Worm (Caenorhabditis elegans) whole organism, early embryonic: ENCODE results near the gene spp-1.

Source experiments
- B0310.2 ChIP-seq: sonication (generic microtip); optimal IDR thresholded peaks from 2 replicates; lab custom pipeline; 2016; ENCODE audit warnings: mild to moderate bottlenecking, missing genetic modification characterization, missing compliant biosample characterization
- F13C5.2 ChIP-seq: sonication (generic microtip); optimal IDR thresholded peaks from 2 replicates; lab custom pipeline; 2017; ENCODE audit warnings: mild to moderate bottlenecking, missing genetic modification characterization, inconsistent platforms, missing compliant biosample characterization
- aly-1 ChIP-seq: sonication (generic microtip); optimal IDR thresholded peaks from 2 replicates; lab custom pipeline; 2016; ENCODE audit warnings: missing genetic modification characterization, missing compliant biosample characterization
- ama-1 ChIP-seq: fragments of 150-350 bp; optimal IDR thresholded peaks from 2 replicates; lab custom pipeline; 2014
- ceh-13 ChIP-seq: fragments of 200-800 bp; sonication (Bioruptor generic); optimal IDR thresholded peaks from 2 replicates; lab custom pipeline; 2018; ENCODE audit warnings: mild to moderate bottlenecking, missing genetic modification characterization, missing compliant biosample characterization
- ceh-36 ChIP-seq: sonication (generic microtip); optimal IDR thresholded peaks from 2 replicates; lab custom pipeline; 2016; ENCODE audit warnings: missing genetic modification characterization, inconsistent platforms, missing compliant biosample characterization
- ets-7 ChIP-seq: sonication (generic microtip); optimal IDR thresholded peaks from 2 replicates; lab custom pipeline; 2016; ENCODE audit warnings: missing genotype, missing genetic modification characterization, missing compliant biosample characterization
- flt-1 ChIP-seq: fragments of 200-800 bp; sonication (Bioruptor generic); IDR thresholded peaks from 2 replicates; pipeline ENCODE4 v1.3.6; 2022; ENCODE audit warnings: missing genetic modification characterization, missing compliant biosample characterization
- hmg-4 ChIP-seq: fragments of 200-800 bp; sonication (Bioruptor generic); optimal IDR thresholded peaks from 2 replicates; lab custom pipeline; 2018; ENCODE audit warnings: mild to moderate bottlenecking, missing genetic modification characterization, missing compliant biosample characterization
- hnd-1 ChIP-seq: sonication (generic microtip); optimal IDR thresholded peaks from 2 replicates; lab custom pipeline; 2016; ENCODE audit warnings: missing genetic modification characterization, missing compliant biosample characterization
- pes-1 ChIP-seq: fragments of 200-800 bp; sonication (Bioruptor generic); IDR thresholded peaks from 2 replicates; pipeline ENCODE4 v1.3.6; 2022; ENCODE audit warnings: missing genetic modification reagents, missing genetic modification characterization, missing compliant biosample characterization
- scrt-1 ChIP-seq: fragments of 200-800 bp; sonication (Bioruptor generic); IDR thresholded peaks from 2 replicates; pipeline ENCODE4 v1.3.6; 2022; ENCODE audit warnings: missing genetic modification characterization, missing compliant biosample characterization
- sea-1 ChIP-seq: fragments of 200-800 bp; sonication (Bioruptor generic); conservative IDR thresholded peaks from 2 replicates; pipeline ENCODE4 v1.3.6; 2022; ENCODE audit warnings: missing genetic modification characterization, missing compliant biosample characterization
- tbx-11 ChIP-seq: fragments of 200-800 bp; sonication (Bioruptor generic); IDR thresholded peaks from 2 replicates; pipeline ENCODE4 v1.3.6; 2022; ENCODE audit warnings: missing genetic modification characterization, missing compliant biosample characterization
- tbx-37 ChIP-seq: fragments of 200-800 bp; sonication (Bioruptor generic); conservative IDR thresholded peaks from 2 replicates; pipeline ENCODE4 v1.3.6; 2022; ENCODE audit warnings: missing genetic modification reagents, missing genetic modification characterization, missing compliant biosample characterization
- tra-4 ChIP-seq: sonication (generic microtip); optimal IDR thresholded peaks from 2 replicates; lab custom pipeline; 2017; ENCODE audit warnings: missing genetic modification characterization, missing compliant biosample characterization

spp-1 gene

ce11 chrIII:10320788-10321187, 34.7 kb downstream of the spp-1 start, which contains the start of gene sas-7:
Gene sas-7, plus strand, starts transcription at chrIII:10321019.
- TF ChIP-seq sea-1 (GFP tag; lab: Robert Waterston, UW) (no peak), hnd-1 (no peak), aly-1 (tag; lab: Kevin White, UChicago) (no peak), ceh-13 (GFP tag; lab: Kevin White, UChicago) (no peak), F13C5.2 (tag; lab: Kevin White, UChicago) (no peak), pes-1 (GFP tag; lab: Robert Waterston, UW) (no peak), tbx-37 (GFP tag; lab: Robert Waterston, UW) (no peak), flt-1 (GFP tag; lab: Robert Waterston, UW) (no peak), ceh-36 (tag; lab: Kevin White, UChicago) (no peak), hmg-4 (GFP tag; lab: Kevin White, UChicago) (no peak)

- no peak for TF ChIP-seq ceh-13 (GFP tag; lab: Kevin White, UChicago)
- TF ChIP-seq ceh-36 (tag; lab: Kevin White, UChicago): no peak
- TF ChIP-seq tra-4 (tag; lab: Kevin White, UChicago): no peak
Measured at ce11 chrIII:10318755-10319154, 36.7 kb downstream of the spp-1 start, which contains the start of gene unc-69. Gene unc-69, plus strand, starts transcription at chrIII:10318939.

- TF ChIP-seq flt-1 (GFP tag; lab: Robert Waterston, UW) (no peak), scrt-1 (GFP tag; lab: Robert Waterston, UW) (no peak), ets-7 (tag; lab: Kevin White, UChicago) (no peak), pes-1 (GFP tag; lab: Robert Waterston, UW) (no peak), F13C5.2 (tag; lab: Kevin White, UChicago) (no peak)
Measured at ce11 chrIII:10318062-10318609, 37.3 kb downstream of the spp-1 start, which contains the start of the genes unc-50 and ostf-4. Gene unc-50, minus strand, starts transcription at chrIII:10318162. Gene ostf-4, minus strand, starts transcription at chrIII:10318559.

ce11 chrIII:10314234-10314633, 41.2 kb downstream of the spp-1 start:
- TF ChIP-seq ceh-13 (GFP tag; lab: Kevin White, UChicago): no peak

- TF ChIP-seq sea-1 (GFP tag; lab: Robert Waterston, UW) (no peak), aly-1 (tag; lab: Kevin White, UChicago) (no peak), pes-1 (GFP tag; lab: Robert Waterston, UW) (no peak), tra-4 (tag; lab: Kevin White, UChicago) (no peak), ets-7 (tag; lab: Kevin White, UChicago) (no peak), ceh-36 (tag; lab: Kevin White, UChicago) (no peak), hnd-1 (no peak)
Measured at ce11 chrIII:10311016-10311415, 44.5 kb downstream of the spp-1 start, which contains the start of gene T07A5.7. Gene T07A5.7, minus strand, starts transcription at chrIII:10311116.

ce11 chrIII:10306049-10306448, 49.4 kb downstream of the spp-1 start, which contains the start of gene T07A5.1:
Gene T07A5.1, minus strand, starts transcription at chrIII:10306197.
- TF ChIP-seq F13C5.2 (tag; lab: Kevin White, UChicago) (no peak), pes-1 (GFP tag; lab: Robert Waterston, UW) (no peak), aly-1 (tag; lab: Kevin White, UChicago) (no peak)

ce11 chrIII:10305295-10305694, 50.2 kb downstream of the spp-1 start:
- TF ChIP-seq B0310.2 (tag; lab: Kevin White, UChicago) (no peak), tbx-11 (no peak), ceh-13 (GFP tag; lab: Kevin White, UChicago) (no peak), scrt-1 (GFP tag; lab: Robert Waterston, UW) (no peak), sea-1 (GFP tag; lab: Robert Waterston, UW) (no peak), hmg-4 (GFP tag; lab: Kevin White, UChicago) (no peak), pes-1 (GFP tag; lab: Robert Waterston, UW) (no peak), ceh-36 (tag; lab: Kevin White, UChicago) (no peak), ama-1 (lab: Kevin White, UChicago) (no peak), flt-1 (GFP tag; lab: Robert Waterston, UW) (no peak), aly-1 (tag; lab: Kevin White, UChicago) (no peak)
